Fruit fly (Drosophila melanogaster): Measurements from ENCODE around the gene Tdh.

Tdh gene

dm6 chr3L:20444815-20445519, 21.8 kb upstream of the Tdh start (continued):
- TF ChIP-seq CG15073 (GFP tag; optimal IDR thresholded peaks at IDR 0.05) (peak; percentile 3), danr (GFP tag; IDR thresholded peaks at IDR 0.05) (peak; percentile 66; the same call in 1 of the 2 replicates), Xbp1 (GFP tag; optimal IDR thresholded peaks at IDR 0.05) (peak; percentile 79), pnt (GFP tag; optimal IDR thresholded peaks at IDR 0.05) (no peak), abd-A (tag; optimal IDR thresholded peaks at IDR 0.05) (no peak), Hr51 (GFP tag; optimal IDR thresholded peaks at IDR 0.05) (peak in 1 of 2 experiments; percentile 90), CG2120 (GFP tag; optimal IDR thresholded peaks at IDR 0.05) (peak; percentile 69), CG13424 (tag; optimal IDR thresholded peaks at IDR 0.05) (peak; percentile 82), CG10321 (GFP tag; IDR thresholded peaks at IDR 0.05) (peak; percentile 24; the same call in 1 of the 2 replicates), CG7745 (tag; optimal IDR thresholded peaks at IDR 0.05) (no peak), CG8478 (optimal IDR thresholded peaks at IDR 0.05) (no peak), slou (GFP tag; optimal IDR thresholded peaks at IDR 0.05) (peak; percentile 47), B-H1 (GFP tag; IDR thresholded peaks at IDR 0.05) (peak; percentile 88), jing (GFP tag; optimal IDR thresholded peaks at IDR 0.05) (peak; percentile 53), corto (GFP tag; optimal IDR thresholded peaks at IDR 0.05) (peak; percentile 74), CG4730 (GFP tag; IDR thresholded peaks at IDR 0.05) (peak; percentile 84), D (optimal IDR thresholded peaks at IDR 0.05) (no peak), D (GFP tag; optimal IDR thresholded peaks at IDR 0.05) (peak; percentile 80), salm (tag; optimal IDR thresholded peaks at IDR 0.05) (peak; percentile 72), Scr (GFP tag; IDR thresholded peaks at IDR 0.05; ENCODE audit: partially characterized antibody) (0 out of 2 replicates have a peak, but pooled peaks have one; percentile 9), grn (GFP tag; optimal IDR thresholded peaks at IDR 0.05) (peak; percentile 23), ttk (GFP tag; IDR thresholded peaks at IDR 0.05) (peak; percentile 87), da (GFP tag; optimal IDR thresholded peaks at IDR 0.05) (no peak), CG3281 (GFP tag; optimal IDR thresholded peaks at IDR 0.05) (peak; percentile 86), TFAM (GFP tag; optimal IDR thresholded peaks at IDR 0.05) (peak; percentile 46), shn (GFP tag; optimal IDR thresholded peaks at IDR 0.05) (no peak), Neu2 (GFP tag; optimal IDR thresholded peaks at IDR 0.05; ENCODE audit: borderline replicate concordance) (no peak), CG17568 (GFP tag; optimal IDR thresholded peaks at IDR 0.05) (peak; percentile 79), CG3407 (GFP tag; optimal IDR thresholded peaks at IDR 0.05) (peak; percentile 82), CG32532 (GFP tag; IDR thresholded peaks at IDR 0.05) (peak; percentile 93), dmrt11E (tag; optimal IDR thresholded peaks at IDR 0.05) (peak; percentile 75), her (GFP tag; optimal IDR thresholded peaks at IDR 0.05) (no peak), CG3995 (GFP tag; optimal IDR thresholded peaks at IDR 0.05) (no peak), kni (GFP tag; optimal IDR thresholded peaks at IDR 0.05) (no peak), CG12659 (GFP tag; optimal IDR thresholded peaks at IDR 0.05) (peak; percentile 88), D19A (tag; optimal IDR thresholded peaks at IDR 0.05) (peak; percentile 78), CG16815 (GFP tag; optimal IDR thresholded peaks at IDR 0.05) (peak; percentile 79), Aef1 (GFP tag; IDR thresholded peaks at IDR 0.05) (peak; percentile 84), Atf-2 (GFP tag; optimal IDR thresholded peaks at IDR 0.05) (no peak), HLH4C (GFP tag; IDR thresholded peaks at IDR 0.05; ENCODE audit: partially characterized antibody) (peak; percentile 45; the same call in 1 of the 3 replicates), h (optimal IDR thresholded peaks at IDR 0.05) (no peak), sna (GFP tag; IDR thresholded peaks at IDR 0.05; ENCODE audit: partially characterized antibody) (no peak), disco-r (GFP tag; optimal IDR thresholded peaks at IDR 0.05) (no peak), sug (tag; optimal IDR thresholded peaks at IDR 0.05) (peak; percentile 53), CG16863 (GFP tag; optimal IDR thresholded peaks at IDR 0.05) (no peak), btn (GFP tag; optimal IDR thresholded peaks at IDR 0.05) (no peak), CG12744 (GFP tag; optimal IDR thresholded peaks at IDR 0.05) (peak; percentile 7), CG18262 (tag; optimal IDR thresholded peaks at IDR 0.05) (peak; percentile 88), Fer2 (tag; optimal IDR thresholded peaks at IDR 0.05) (peak; percentile 60), CG15011 (GFP tag; optimal IDR thresholded peaks at IDR 0.05) (peak; percentile 72)
